Worm (Caenorhabditis elegans) whole organism, L1 larva: ENCODE results near the gene asp-5.

Experiments
- C04F5.9 ChIP-seq: sonication (generic microtip); optimal IDR thresholded peaks from 2 replicates; lab custom pipeline; 2016; ENCODE audit warnings: missing genetic modification characterization, missing compliant biosample characterization
- C16A3.4 ChIP-seq: fragments of 150-350 bp; optimal IDR thresholded peaks from 2 replicates; lab custom pipeline; 2014; ENCODE audit warnings: missing biosample characterization, missing genetic modification characterization
- C34B4.2 ChIP-seq: sonication (generic microtip); optimal IDR thresholded peaks from 2 replicates; lab custom pipeline; 2017; ENCODE audit warnings: mild to moderate bottlenecking, missing genetic modification characterization, missing compliant biosample characterization
- F16B12.6 ChIP-seq: fragments of 150-350 bp; optimal IDR thresholded peaks from 2 replicates; lab custom pipeline; 2014; ENCODE audit warnings: missing biosample characterization, missing genetic modification characterization
- Y116A8C.19 ChIP-seq: sonication (generic microtip); optimal IDR thresholded peaks from 2 replicates; lab custom pipeline; 2016; ENCODE audit warnings: missing compliant biosample characterization, missing genetic modification characterization, borderline replicate concordance
- aha-1 ChIP-seq: fragments of 150-350 bp; optimal IDR thresholded peaks from 2 replicates; lab custom pipeline; 2014; ENCODE audit warnings: missing biosample characterization, missing genetic modification characterization
- aly-2 ChIP-seq: fragments of 150-350 bp; optimal IDR thresholded peaks from 2 replicates; lab custom pipeline; 2014; ENCODE audit warnings: missing biosample characterization, missing genetic modification characterization
- blmp-1 ChIP-seq: fragments of 150-350 bp; optimal IDR thresholded peaks from 2 replicates; lab custom pipeline; 2014; ENCODE audit warnings: missing biosample characterization, missing genetic modification characterization
- ceh-63 ChIP-seq: fragments of 200-800 bp; sonication (Bioruptor generic); optimal IDR thresholded peaks from 2 replicates; lab custom pipeline; 2018; ENCODE audit warnings: mild to moderate bottlenecking, missing genetic modification characterization, missing compliant biosample characterization
- ceh-8 ChIP-seq: fragments of 200-800 bp; sonication (Bioruptor generic); optimal IDR thresholded peaks from 2 replicates; lab custom pipeline; 2018; ENCODE audit warnings: mild to moderate bottlenecking, missing genetic modification characterization, moderate library complexity, missing compliant biosample characterization
- ceh-82 ChIP-seq, 3 experiments: fragments of 150-350 bp in 1 of 3; sonication (generic microtip) in 2 of 3; optimal IDR thresholded peaks; 2 replicates each; lab custom pipeline; 2014 to 2017; ENCODE audit warnings: missing biosample characterization in 3 of 3, missing genetic modification characterization in 3 of 3
- ceh-88 ChIP-seq: fragments of 200-800 bp; sonication (Bioruptor generic); IDR thresholded peaks from 2 replicates; pipeline ENCODE4 v1.3.6; 2022; ENCODE audit warnings: missing genetic modification characterization, missing compliant biosample characterization
- ceh-90 ChIP-seq: sonication (generic microtip); optimal IDR thresholded peaks from 2 replicates; lab custom pipeline; 2016; ENCODE audit warnings: missing genetic modification characterization, missing compliant biosample characterization
- dpl-1 ChIP-seq, 3 experiments: fragments of 150-350 bp in 2 of 3; sonication (generic microtip) in 1 of 3; optimal IDR thresholded peaks; 2 replicates each; lab custom pipeline; 2014 to 2017; ENCODE audit warnings: missing biosample characterization in 3 of 3, missing genetic modification characterization in 3 of 3, missing genetic modification reagents in 3 of 3
- dsc-1 ChIP-seq: sonication (generic microtip); optimal IDR thresholded peaks from 2 replicates; lab custom pipeline; 2016; ENCODE audit warnings: mild to moderate bottlenecking, missing genetic modification characterization, missing compliant biosample characterization
- efl-1 ChIP-seq, 4 experiments: fragments of 150-350 bp; optimal IDR thresholded peaks in 3 of 4; peaks in 1 of 4; 1 replicate in 1 of 4; 2 replicates in 3 of 4; lab custom pipeline; 2014; ENCODE audit warnings: missing biosample characterization in 2 of 4, missing genetic modification characterization in 2 of 4, missing genetic modification reagents in 2 of 4
- egl-13 ChIP-seq: sonication (generic microtip); optimal IDR thresholded peaks from 2 replicates; lab custom pipeline; 2016; ENCODE audit warnings: missing genotype, missing genetic modification reagents, missing genetic modification characterization, missing compliant biosample characterization
- elt-2 ChIP-seq: sonication (generic microtip); optimal IDR thresholded peaks from 2 replicates; lab custom pipeline; 2016; ENCODE audit warnings: missing genetic modification characterization, mild to moderate bottlenecking, inconsistent platforms, missing compliant biosample characterization, missing genetic modification reagents
- elt-3 ChIP-seq, 6 experiments: fragments of 150-350 bp in 1 of 6; sonication (generic microtip); optimal IDR thresholded peaks; 2 replicates each; lab custom pipeline; 2017 to 2018; ENCODE audit warnings: missing biosample characterization in 6 of 6, missing genetic modification characterization in 6 of 6, inconsistent platforms in 1 of 6
- fkh-8 ChIP-seq: sonication (generic microtip); optimal IDR thresholded peaks from 2 replicates; lab custom pipeline; 2016; ENCODE audit warnings: mild to moderate bottlenecking, missing genetic modification characterization, missing compliant biosample characterization
- fos-1 ChIP-seq: fragments of 150-350 bp; optimal IDR thresholded peaks from 2 replicates; lab custom pipeline; 2014; ENCODE audit warnings: missing biosample characterization, missing genetic modification characterization
- grh-1 ChIP-seq: fragments of 200-800 bp; sonication (Bioruptor generic); IDR thresholded peaks from 2 replicates; pipeline ENCODE4 v1.3.6; 2022; ENCODE audit warnings: missing genetic modification reagents, missing genetic modification characterization, missing compliant biosample characterization
- hlh-17 ChIP-seq: fragments of 200-800 bp; sonication (Bioruptor generic); optimal IDR thresholded peaks from 2 replicates; lab custom pipeline; 2018; ENCODE audit warnings: missing genetic modification characterization, mild to moderate bottlenecking, missing compliant biosample characterization, moderate library complexity, borderline replicate concordance
- hlh-4 ChIP-seq: sonication (generic microtip); optimal IDR thresholded peaks from 2 replicates; lab custom pipeline; 2016; ENCODE audit warnings: mild to moderate bottlenecking, missing genetic modification characterization, missing compliant biosample characterization
- irx-1 ChIP-seq: sonication (generic microtip); optimal IDR thresholded peaks from 2 replicates; lab custom pipeline; 2016; ENCODE audit warnings: missing genetic modification characterization, missing compliant biosample characterization
- lin-13 ChIP-seq: fragments of 150-350 bp; optimal IDR thresholded peaks from 2 replicates; lab custom pipeline; 2014; ENCODE audit warnings: missing biosample characterization, missing genetic modification reagents, missing genetic modification characterization
- lin-14 ChIP-seq: fragments of 200-800 bp; sonication (Bioruptor generic); optimal IDR thresholded peaks from 2 replicates; lab custom pipeline; 2018; ENCODE audit warnings: mild to moderate bottlenecking, missing genetic modification characterization, moderate library complexity, missing compliant biosample characterization
- lin-15B ChIP-seq: fragments of 150-350 bp; sonication (generic microtip); optimal IDR thresholded peaks from 3 replicates; lab custom pipeline; 2014; ENCODE audit warnings: missing biosample characterization, missing genetic modification characterization
- lin-35 ChIP-seq, 2 experiments: fragments of 150-350 bp; optimal IDR thresholded peaks; 2 replicates each; lab custom pipeline; 2014; ENCODE audit warnings: missing biosample characterization in 2 of 2, missing genetic modification characterization in 2 of 2, missing genetic modification reagents in 2 of 2
- lir-3 ChIP-seq: sonication (generic microtip); optimal IDR thresholded peaks from 2 replicates; lab custom pipeline; 2016; ENCODE audit warnings: mild to moderate bottlenecking, missing genetic modification characterization, moderate library complexity, missing compliant biosample characterization; ENCODE audit not compliant: poor library complexity
- mab-9 ChIP-seq: fragments of 200-800 bp; sonication (Bioruptor generic); IDR thresholded peaks from 2 replicates; pipeline ENCODE4 v1.3.6; 2022; ENCODE audit warnings: missing genetic modification reagents, missing genetic modification characterization, missing compliant biosample characterization
- mdl-1 ChIP-seq, 2 experiments: fragments of 150-350 bp; optimal IDR thresholded peaks; 2 replicates each; lab custom pipeline; 2014 to 2017; ENCODE audit warnings: missing biosample characterization in 2 of 2, missing genetic modification characterization in 2 of 2, inconsistent platforms in 1 of 2
- mef-2 ChIP-seq: fragments of 150-350 bp; optimal IDR thresholded peaks from 2 replicates; lab custom pipeline; 2014; ENCODE audit warnings: missing biosample characterization, missing genetic modification characterization
- nhr-11 ChIP-seq: fragments of 150-350 bp; optimal IDR thresholded peaks from 2 replicates; lab custom pipeline; 2014; ENCODE audit warnings: missing biosample characterization, missing genetic modification characterization
- nhr-12 ChIP-seq: sonication (generic microtip); optimal IDR thresholded peaks from 2 replicates; lab custom pipeline; 2017; ENCODE audit warnings: missing biosample characterization, missing genetic modification characterization
- nhr-28 ChIP-seq: fragments of 150-350 bp; optimal IDR thresholded peaks from 2 replicates; lab custom pipeline; 2014; ENCODE audit warnings: missing biosample characterization, missing genetic modification characterization
- nhr-71 ChIP-seq: sonication (generic microtip); optimal IDR thresholded peaks from 2 replicates; lab custom pipeline; 2016; ENCODE audit warnings: mild to moderate bottlenecking, missing genetic modification characterization, moderate library complexity, missing compliant biosample characterization
- nhr-76 ChIP-seq: sonication (generic microtip); optimal IDR thresholded peaks from 2 replicates; lab custom pipeline; 2017; ENCODE audit warnings: missing biosample characterization, missing genetic modification characterization
- nhr-84 ChIP-seq: sonication (generic microtip); optimal IDR thresholded peaks from 2 replicates; lab custom pipeline; 2017; ENCODE audit warnings: missing biosample characterization, missing genetic modification characterization
- nhr-90 ChIP-seq: sonication (generic microtip); optimal IDR thresholded peaks from 2 replicates; lab custom pipeline; 2016; ENCODE audit warnings: mild to moderate bottlenecking, missing genetic modification characterization, missing compliant biosample characterization; ENCODE audit not compliant: poor library complexity
- pag-3 ChIP-seq: sonication (generic microtip); optimal IDR thresholded peaks from 2 replicates; lab custom pipeline; 2017; ENCODE audit warnings: missing genetic modification characterization, mild to moderate bottlenecking, missing compliant biosample characterization, antibody characterized with exemption, borderline replicate concordance; ENCODE audit not compliant: insufficient read depth
- pax-3 ChIP-seq: fragments of 200-800 bp; sonication (Bioruptor generic); optimal IDR thresholded peaks from 2 replicates; lab custom pipeline; 2018; ENCODE audit warnings: mild to moderate bottlenecking, missing genetic modification characterization, moderate library complexity, missing compliant biosample characterization
- pqm-1 ChIP-seq: sonication (generic microtip); optimal IDR thresholded peaks from 3 replicates; lab custom pipeline; 2017; ENCODE audit warnings: missing biosample characterization, missing genetic modification characterization
- rnt-1 ChIP-seq: sonication (generic microtip); optimal IDR thresholded peaks from 2 replicates; lab custom pipeline; 2016; ENCODE audit warnings: mild to moderate bottlenecking, missing genetic modification characterization, moderate library complexity, missing compliant biosample characterization
- snpc-4 ChIP-seq: fragments of 150-350 bp; optimal IDR thresholded peaks from 2 replicates; lab custom pipeline; 2014; ENCODE audit warnings: missing biosample characterization, missing genetic modification characterization
- sox-4 ChIP-seq: sonication (generic microtip); optimal IDR thresholded peaks from 2 replicates; lab custom pipeline; 2016; ENCODE audit warnings: missing genetic modification characterization, missing compliant biosample characterization
- swsn-7 ChIP-seq: sonication (generic microtip); optimal IDR thresholded peaks from 2 replicates; lab custom pipeline; 2016; ENCODE audit warnings: missing genetic modification characterization, missing compliant biosample characterization
- unc-30 ChIP-seq: sonication (generic microtip); optimal IDR thresholded peaks from 2 replicates; lab custom pipeline; 2017; ENCODE audit warnings: missing biosample characterization, missing genetic modification characterization
- unc-86 ChIP-seq: sonication (generic microtip); optimal IDR thresholded peaks from 2 replicates; lab custom pipeline; 2016; ENCODE audit warnings: missing genetic modification characterization, missing compliant biosample characterization
- xbp-1 ChIP-seq: sonication (generic microtip); optimal IDR thresholded peaks from 2 replicates; lab custom pipeline; 2016; ENCODE audit warnings: missing genetic modification characterization, missing compliant biosample characterization
- zip-4 ChIP-seq: fragments of 200-800 bp; sonication (Bioruptor generic); optimal IDR thresholded peaks from 2 replicates; lab custom pipeline; 2018; ENCODE audit warnings: mild to moderate bottlenecking, missing genetic modification characterization, moderate library complexity, missing compliant biosample characterization
- ztf-11 ChIP-seq, 2 experiments: sonication (generic microtip); optimal IDR thresholded peaks; 2 replicates each; lab custom pipeline; 2016 to 2017; ENCODE audit warnings: missing genetic modification characterization in 2 of 2, missing biosample characterization in 1 of 2, missing compliant biosample characterization in 1 of 2

Gene asp-5

ce11 chrV:8235331-8235730, 36.9 kb upstream of the asp-5 start (continued):
- peak in 3 of 6 experiments; percentile 0 to 42 (median 20) for TF ChIP-seq elt-3 (tag; optimal IDR thresholded peaks at IDR 0.05; lab: Kevin White, UChicago)
- no peak for TF ChIP-seq lin-14
- TF ChIP-seq snpc-4 (tag; lab: Kevin White, UChicago) = peak; percentile 65
- no peak for TF ChIP-seq nhr-84 (tag; lab: Kevin White, UChicago)
- peak; percentile 38 for TF ChIP-seq blmp-1 (tag; lab: Kevin White, UChicago)
- TF ChIP-seq grh-1 (GFP tag; lab: Robert Waterston, UW) = no peak
- no peak for TF ChIP-seq fos-1
- TF ChIP-seq ceh-90 = no peak
- no peak for TF ChIP-seq ceh-63 (GFP tag; lab: Kevin White, UChicago)
- TF ChIP-seq rnt-1 (tag; lab: Kevin White, UChicago) = no peak
- TF ChIP-seq lin-15B (tag; lab: Kevin White, UChicago) = no peak
- no peak for TF ChIP-seq dsc-1
- no peak for TF ChIP-seq irx-1 (tag; lab: Kevin White, UChicago)
- TF ChIP-seq xbp-1 (tag; lab: Kevin White, UChicago) = no peak
- peak; percentile 21 for TF ChIP-seq lin-13 (GFP tag; lab: Kevin White, UChicago)
- TF ChIP-seq pag-3 (tag; lab: Kevin White, UChicago) = no peak
- no peak for TF ChIP-seq ztf-11 (tag; optimal IDR thresholded peaks at IDR 0.05; lab: Kevin White, UChicago)
- TF ChIP-seq mef-2 (tag; lab: Kevin White, UChicago) = no peak
- TF ChIP-seq C04F5.9 = no peak
- peak in 2 of 3 experiments; percentile 24 to 40 for TF ChIP-seq dpl-1 (GFP tag; optimal IDR thresholded peaks at IDR 0.05; lab: Kevin White, UChicago)
- TF ChIP-seq pax-3 = no peak
- peak; percentile 49 for TF ChIP-seq nhr-71 (tag; lab: Kevin White, UChicago)
- no peak for TF ChIP-seq C34B4.2 (tag; lab: Kevin White, UChicago)
- TF ChIP-seq mab-9 (GFP tag; lab: Robert Waterston, UW) = no peak
- TF ChIP-seq ceh-88 = no peak
- TF ChIP-seq mdl-1 (tag; optimal IDR thresholded peaks at IDR 0.05; lab: Kevin White, UChicago) = no peak
- TF ChIP-seq ceh-8 (GFP tag; lab: Kevin White, UChicago) = no peak
- no peak for TF ChIP-seq egl-13 (tag; lab: Kevin White, UChicago)
- no peak for TF ChIP-seq F16B12.6 (tag; lab: Kevin White, UChicago)
- TF ChIP-seq nhr-11 (tag; lab: Kevin White, UChicago) = no peak
- TF ChIP-seq swsn-7 (tag; lab: Kevin White, UChicago) = peak; percentile 20
- no peak for TF ChIP-seq nhr-76
- peak; percentile 29 to 32 for TF ChIP-seq efl-1 (optimal IDR thresholded peaks at IDR 0.05; lab: Kevin White, UChicago)
- peak; percentile 19 to 71 for TF ChIP-seq efl-1 (GFP tag; optimal IDR thresholded peaks at IDR 0.05 in 1 of 2; lab: Kevin White, UChicago)
- no peak for TF ChIP-seq aha-1 (tag; lab: Kevin White, UChicago)
- TF ChIP-seq elt-2 (tag; lab: Kevin White, UChicago) = no peak
- peak; percentile 44 for TF ChIP-seq nhr-90 (tag; lab: Kevin White, UChicago)
- TF ChIP-seq fkh-8 = no peak
- peak; percentile 46 for TF ChIP-seq C16A3.4 (tag; lab: Kevin White, UChicago)
- TF ChIP-seq ceh-82 (tag; optimal IDR thresholded peaks at IDR 0.05; lab: Kevin White, UChicago) = peak in 1 of 3 experiments; percentile 23
- no peak for TF ChIP-seq unc-86 (tag; lab: Kevin White, UChicago)
- TF ChIP-seq pqm-1 (tag; lab: Kevin White, UChicago) = no peak
- no peak for TF ChIP-seq aly-2
- no peak for TF ChIP-seq Y116A8C.19 (tag; lab: Kevin White, UChicago)
- no peak for TF ChIP-seq hlh-17 (GFP tag; lab: Kevin White, UChicago)
- no peak for TF ChIP-seq unc-30 (tag; lab: Kevin White, UChicago)
- no peak for TF ChIP-seq nhr-12 (tag; lab: Kevin White, UChicago)
- no peak for TF ChIP-seq lir-3
- TF ChIP-seq zip-4 (GFP tag; lab: Kevin White, UChicago) = no peak
- TF ChIP-seq hlh-4 = no peak
- peak; percentile 16 to 77 for TF ChIP-seq lin-35 (GFP tag; optimal IDR thresholded peaks at IDR 0.05; lab: Kevin White, UChicago)
- TF ChIP-seq sox-4 = no peak
- TF ChIP-seq nhr-28 (tag; lab: Kevin White, UChicago) = no peak
